Worm (Caenorhabditis elegans): Measurements from ENCODE around the gene dgk-2.

The dgk-2 gene

ce11 chrX:4528905-4529304 is 24.7 kb upstream of the dgk-2 start (continued):
- TF ChIP-seq ztf-1 (GFP tag; conservative IDR thresholded peaks at IDR 0.05) (no peak), mbf-1 (tag; optimal IDR thresholded peaks at IDR 0.05) (no peak), alr-1 (tag; optimal IDR thresholded peaks at IDR 0.05) (no peak), lin-39 (tag; optimal IDR thresholded peaks at IDR 0.05) (no peak), nhr-6 (tag; optimal IDR thresholded peaks at IDR 0.05) (no peak), nhr-12 (tag; optimal IDR thresholded peaks at IDR 0.05) (no peak), unc-62 (GFP tag; optimal IDR thresholded peaks at IDR 0.05) (no peak), ceh-82 (tag; optimal IDR thresholded peaks at IDR 0.05) (no peak), C34F6.9 (tag; optimal IDR thresholded peaks at IDR 0.05) (peak; percentile 2)

DNA sequence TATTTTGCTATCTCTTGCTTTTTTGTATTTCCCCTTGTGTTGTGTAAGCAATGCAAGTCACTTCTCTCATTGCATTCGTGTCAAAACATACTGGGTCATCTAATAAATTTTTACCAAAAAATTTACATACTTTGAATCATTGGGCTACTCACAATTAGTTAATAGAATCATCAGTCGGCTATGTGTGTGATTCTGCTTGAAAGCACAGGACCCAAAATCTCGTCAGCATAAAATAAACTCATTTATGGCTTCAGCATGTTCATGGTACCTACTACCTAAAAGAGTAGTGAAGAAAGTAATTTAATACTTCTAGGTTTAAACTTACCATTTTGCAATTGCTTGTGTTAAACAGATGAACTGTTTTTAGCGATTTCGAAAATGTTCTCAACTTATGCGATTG is 22.2 kb upstream of the dgk-2 start:
- TF ChIP-seq sma-3 (GFP tag; optimal IDR thresholded peaks at IDR 0.05) (peak; percentile 42), crh-2 (tag; optimal IDR thresholded peaks at IDR 0.05) (peak; percentile 37), nhr-21 (tag; optimal IDR thresholded peaks at IDR 0.05) (peak; percentile 22), unc-62 (GFP tag; optimal IDR thresholded peaks at IDR 0.05) (no peak), lsy-2 (tag; optimal IDR thresholded peaks at IDR 0.05) (peak in 1 of 2 experiments; percentile 2), sma-9 (GFP tag; optimal IDR thresholded peaks at IDR 0.05) (peak; percentile 1), sma-9 (tag; optimal IDR thresholded peaks at IDR 0.05) (no peak), F13H6.1 (tag; optimal IDR thresholded peaks at IDR 0.05) (no peak), Y55F3AM.14 (GFP tag; optimal IDR thresholded peaks at IDR 0.05) (peak; percentile 23), aly-2 (tag; optimal IDR thresholded peaks at IDR 0.05) (no peak)

DNA sequence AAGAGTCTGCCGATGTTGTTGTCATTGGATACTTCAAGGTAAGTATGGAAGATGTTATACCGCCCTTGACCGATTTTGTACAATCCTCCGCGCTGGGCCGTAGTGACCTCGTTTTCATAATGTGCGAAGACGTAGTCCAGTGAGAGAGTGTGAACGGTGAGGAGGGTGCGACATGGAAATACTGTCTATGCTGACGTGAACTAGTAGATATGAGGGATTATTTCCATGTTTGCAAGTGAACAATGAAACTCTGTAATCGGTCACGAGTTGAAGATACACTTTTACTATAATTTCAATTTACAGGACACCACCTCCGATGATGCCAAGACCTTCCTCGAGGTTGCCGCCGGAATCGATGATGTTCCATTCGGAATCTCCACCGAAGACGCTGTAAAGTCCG is 20.7 kb upstream of the dgk-2 start:
- peak; percentile 9 for TF ChIP-seq sma-9 (GFP tag; optimal IDR thresholded peaks at IDR 0.05)
- TF ChIP-seq sma-9 (tag; optimal IDR thresholded peaks at IDR 0.05), result no peak
- TF ChIP-seq nhr-129 (tag; optimal IDR thresholded peaks at IDR 0.05), result peak; percentile 28
- no peak for TF ChIP-seq blmp-1 (tag; optimal IDR thresholded peaks at IDR 0.05; ENCODE audit: insufficient read depth)
- TF ChIP-seq nhr-11 (tag; optimal IDR thresholded peaks at IDR 0.05), result no peak
- TF ChIP-seq nhr-25 (tag; optimal IDR thresholded peaks at IDR 0.05), result peak; percentile 35

- TF ChIP-seq blmp-1 (tag; optimal IDR thresholded peaks at IDR 0.05; ENCODE audit: insufficient read depth) (peak; percentile 75), ceh-16 (tag; optimal IDR thresholded peaks at IDR 0.05) (peak; percentile 89), fos-1 (tag; optimal IDR thresholded peaks at IDR 0.05) (peak; percentile 53), mbf-1 (tag; optimal IDR thresholded peaks at IDR 0.05) (no peak), sma-9 (GFP tag; optimal IDR thresholded peaks at IDR 0.05) (peak; percentile 33), sma-9 (tag; optimal IDR thresholded peaks at IDR 0.05) (no peak), nhr-25 (tag; optimal IDR thresholded peaks at IDR 0.05) (peak; percentile 82), lin-13 (GFP tag; optimal IDR thresholded peaks at IDR 0.05) (peak; percentile 76), ama-1 (optimal IDR thresholded peaks at IDR 0.05) (peak; percentile 85), nhr-21 (tag; optimal IDR thresholded peaks at IDR 0.05) (peak; percentile 80), dmd-4 (tag; optimal IDR thresholded peaks at IDR 0.05) (no peak), mdl-1 (tag; optimal IDR thresholded peaks at IDR 0.05) (peak in 1 of 2 experiments; percentile 52), unc-55 (GFP tag; optimal IDR thresholded peaks at IDR 0.05) (peak; percentile 54), sma-3 (GFP tag; optimal IDR thresholded peaks at IDR 0.05) (peak; percentile 74), nhr-129 (tag; optimal IDR thresholded peaks at IDR 0.05) (peak; percentile 68), sem-4 (tag; optimal IDR thresholded peaks at IDR 0.05) (peak; percentile 50), egl-27 (tag; optimal IDR thresholded peaks at IDR 0.05) (peak; percentile 71), F13H6.1 (tag; optimal IDR thresholded peaks at IDR 0.05) (peak; percentile 72), aly-2 (tag; optimal IDR thresholded peaks at IDR 0.05) (no peak), ZK546.5 (tag; optimal IDR thresholded peaks at IDR 0.05) (peak; percentile 8), snpc-4 (tag; optimal IDR thresholded peaks at IDR 0.05) (no peak), mab-5 (tag; optimal IDR thresholded peaks at IDR 0.05) (peak; percentile 41), crh-2 (tag; optimal IDR thresholded peaks at IDR 0.05) (peak; percentile 94), unc-39 (tag; optimal IDR thresholded peaks at IDR 0.05) (no peak), gmeb-1 (tag; optimal IDR thresholded peaks at IDR 0.05) (peak; percentile 68), Y55F3AM.14 (GFP tag; optimal IDR thresholded peaks at IDR 0.05) (peak; percentile 75), C34F6.9 (tag; optimal IDR thresholded peaks at IDR 0.05) (peak; percentile 59), lsy-2 (tag; optimal IDR thresholded peaks at IDR 0.05) (peak; percentile 72 to 91), nhr-237 (tag; optimal IDR thresholded peaks at IDR 0.05) (peak; percentile 12), lin-11 (tag; optimal IDR thresholded peaks at IDR 0.05) (peak; percentile 70), alr-1 (tag; optimal IDR thresholded peaks at IDR 0.05) (no peak)
Observed at ce11 chrX:4523887-4524350, 19.7 kb upstream of the dgk-2 start, which contains the start of gene pdi-2. Gene pdi-2 (plus strand): TSS chrX:4524155.
